Worm (Caenorhabditis elegans) whole organism, L4/young adult: ENCODE measurements around the gene F21C10.3.

Experiments
- W03F9.2 ChIP-seq: fragments of 150-350 bp; optimal IDR thresholded peaks from 2 replicates; lab custom pipeline; 2014; ENCODE audit warnings: missing biosample characterization, missing genetic modification characterization
- him-1 ChIP-seq: sonication (generic microtip); optimal IDR thresholded peaks from 2 replicates; lab custom pipeline; 2016; ENCODE audit warnings: missing genotype, missing genetic modification reagents, missing genetic modification characterization, missing compliant biosample characterization

DNA sequence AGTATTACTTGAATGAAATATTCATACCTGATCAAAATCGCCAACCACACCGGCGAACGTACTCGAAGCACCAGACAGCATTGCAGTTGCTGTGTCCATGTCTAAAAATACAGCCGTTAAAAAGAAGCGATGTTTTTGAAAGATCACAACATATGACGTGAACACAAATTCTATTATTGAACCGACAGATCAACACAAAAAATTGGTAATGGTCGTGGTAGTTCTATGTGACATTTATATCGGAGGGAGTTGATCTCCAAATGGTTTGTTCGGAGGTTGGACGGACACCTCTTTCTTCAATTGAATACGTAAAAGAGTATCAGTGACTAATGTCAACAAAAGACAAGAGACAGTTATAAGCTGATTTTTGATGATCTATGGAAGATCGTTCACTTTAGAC, 13.4 kb downstream of the F21C10.3 start, which contains the start of gene pitr-3:
- TF ChIP-seq him-1 (tag; lab: Kevin White, UChicago) = no peak
- no peak for TF ChIP-seq W03F9.2 (tag; lab: Kevin White, UChicago)
